Worm (Caenorhabditis elegans) whole organism, L2 larva: Measurements from ENCODE around the gene skr-7.

Experiments
- F13H6.1 ChIP-seq: sonication (generic microtip); optimal IDR thresholded peaks from 2 replicates; lab custom pipeline; 2016; ENCODE audit warnings: missing genetic modification characterization, missing compliant biosample characterization
- ZK546.5 ChIP-seq: sonication (generic microtip); optimal IDR thresholded peaks from 2 replicates; lab custom pipeline; 2017; ENCODE audit warnings: missing biosample characterization, missing genetic modification characterization
- ceh-82 ChIP-seq: fragments of 150-350 bp; optimal IDR thresholded peaks from 2 replicates; lab custom pipeline; 2014; ENCODE audit warnings: missing biosample characterization, missing genetic modification characterization
- dmd-4 ChIP-seq: sonication (generic microtip); optimal IDR thresholded peaks from 2 replicates; lab custom pipeline; 2017; ENCODE audit warnings: missing biosample characterization, missing genetic modification characterization
- lin-13 ChIP-seq: fragments of 150-350 bp; optimal IDR thresholded peaks from 2 replicates; lab custom pipeline; 2014; ENCODE audit warnings: missing biosample characterization, missing genetic modification reagents, missing genetic modification characterization
- lsy-2 ChIP-seq, 2 experiments: fragments of 150-350 bp in 1 of 2; sonication (generic microtip) in 1 of 2; optimal IDR thresholded peaks; 2 replicates each; lab custom pipeline; 2014 to 2017; ENCODE audit warnings: missing biosample characterization in 2 of 2, missing genetic modification characterization in 2 of 2
- nhr-12 ChIP-seq: fragments of 150-350 bp; optimal IDR thresholded peaks from 2 replicates; lab custom pipeline; 2014; ENCODE audit warnings: missing biosample characterization, missing genetic modification characterization
- nhr-23 ChIP-seq: fragments of 150-350 bp; optimal IDR thresholded peaks from 2 replicates; lab custom pipeline; 2014; ENCODE audit warnings: missing biosample characterization, missing genetic modification reagents, missing genetic modification characterization
- sem-4 ChIP-seq: fragments of 150-350 bp; optimal IDR thresholded peaks from 2 replicates; lab custom pipeline; 2014; ENCODE audit warnings: missing biosample characterization, missing genetic modification reagents, missing genetic modification characterization
- skn-1 ChIP-seq: sonication (generic microtip); optimal IDR thresholded peaks from 2 replicates; lab custom pipeline; 2017; ENCODE audit warnings: missing biosample characterization, missing genetic modification characterization
- ztf-11 ChIP-seq: sonication (generic microtip); optimal IDR thresholded peaks from 2 replicates; lab custom pipeline; 2017; ENCODE audit warnings: missing biosample characterization, missing genetic modification characterization
- ztf-4 ChIP-seq: fragments of 150-350 bp; optimal IDR thresholded peaks from 2 replicates; lab custom pipeline; 2014; ENCODE audit warnings: missing biosample characterization, missing genetic modification characterization

ce11 chrV:4418116-4418515 lies 4.1 kb upstream of the skr-7 start, which contains the start of gene Y47D7A.6:
- no peak for TF ChIP-seq F13H6.1 (tag; lab: Kevin White, UChicago)
- no peak for TF ChIP-seq ZK546.5 (tag; lab: Kevin White, UChicago)
- TF ChIP-seq skn-1 (tag; lab: Kevin White, UChicago): no peak
- TF ChIP-seq lin-13 (GFP tag; lab: Kevin White, UChicago): no peak
- TF ChIP-seq nhr-12 (tag; lab: Kevin White, UChicago): no peak
- no peak for TF ChIP-seq ztf-4 (tag; lab: Kevin White, UChicago)
- no peak for TF ChIP-seq dmd-4
- no peak for TF ChIP-seq nhr-23 (tag; lab: Kevin White, UChicago)
- TF ChIP-seq lsy-2 (tag; optimal IDR thresholded peaks at IDR 0.05; lab: Kevin White, UChicago): no peak
- no peak for TF ChIP-seq ztf-11 (tag; lab: Kevin White, UChicago)
- no peak for TF ChIP-seq sem-4
- TF ChIP-seq ceh-82 (tag; lab: Kevin White, UChicago): no peak
